Worm (Caenorhabditis elegans): ENCODE measurements around the gene tos-1.

Gene tos-1

ce11 chrV:9333316-9334048 lies 10.5 kb downstream of the tos-1 start, which contains the start of gene acl-14:
acl-14 (minus strand) TSS chrV:9333631.
- TF ChIP-seq nhr-43 (tag; optimal IDR thresholded peaks at IDR 0.05; ENCODE audit: poor library complexity, severe bottlenecking) (peak; percentile 26), fkh-10 (GFP tag; optimal IDR thresholded peaks at IDR 0.05) (no peak), elt-2 (tag; optimal IDR thresholded peaks at IDR 0.05) (peak; percentile 20)

DNA sequence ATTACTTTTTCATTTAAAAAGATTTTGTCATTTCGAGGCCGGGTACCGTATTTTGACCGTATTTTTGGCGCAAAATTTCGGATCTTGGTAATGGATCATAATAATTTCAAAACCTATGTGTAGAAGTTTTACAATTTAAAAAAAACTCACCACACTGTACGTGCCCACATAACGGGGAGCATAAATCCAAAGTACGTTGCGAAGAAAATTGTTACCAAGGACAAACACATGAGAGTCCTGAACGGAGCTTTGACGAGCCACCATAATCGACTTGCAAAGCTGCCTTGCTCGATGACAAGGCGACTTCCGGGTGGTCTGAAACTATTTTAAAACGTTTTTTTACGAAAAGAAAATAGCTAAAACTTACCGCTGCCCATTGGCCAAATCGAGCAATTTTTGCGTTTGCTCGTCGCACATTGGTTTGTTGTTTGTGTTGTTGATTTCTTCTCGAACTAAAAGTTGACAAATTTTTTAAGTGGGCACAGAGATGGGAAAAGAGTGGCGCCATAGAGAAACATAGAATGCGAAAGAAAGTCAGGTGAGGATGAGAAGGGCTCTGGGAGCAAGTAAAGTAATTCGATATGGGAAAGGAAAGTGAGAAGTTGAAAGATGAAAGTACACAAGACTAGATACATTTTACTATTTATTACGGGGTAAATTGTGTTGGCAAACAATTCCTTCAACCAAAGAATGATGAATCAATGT lies 11.2 kb downstream of the tos-1 start:
- peak; percentile 70 for TF ChIP-seq pha-4 (tag; optimal IDR thresholded peaks at IDR 0.05)
- TF ChIP-seq ceh-82 (tag; optimal IDR thresholded peaks at IDR 0.05): no peak
- peak; percentile 3 for TF ChIP-seq nfya-1 (tag; optimal IDR thresholded peaks at IDR 0.05; ENCODE audit: insufficient read depth)

ce11 chrV:9329245-9329979 lies 14.6 kb downstream of the tos-1 start:
- no peak for TF ChIP-seq nhr-23 (tag; optimal IDR thresholded peaks at IDR 0.05)
- no peak for TF ChIP-seq nhr-25 (tag; optimal IDR thresholded peaks at IDR 0.05)
- TF ChIP-seq nhr-237 (tag; optimal IDR thresholded peaks at IDR 0.05): no peak
- peak; percentile 17 for TF ChIP-seq elt-2 (tag; optimal IDR thresholded peaks at IDR 0.05)
- no peak for TF ChIP-seq egl-27 (tag; optimal IDR thresholded peaks at IDR 0.05)
- no peak for TF ChIP-seq pqm-1 (tag; optimal IDR thresholded peaks at IDR 0.05)
- TF ChIP-seq nhr-12 (tag; optimal IDR thresholded peaks at IDR 0.05): no peak
- no peak for TF ChIP-seq mdl-1 (tag; optimal IDR thresholded peaks at IDR 0.05)
- no peak for TF ChIP-seq ceh-16 (tag; optimal IDR thresholded peaks at IDR 0.05)
- no peak for TF ChIP-seq daf-12 (tag; optimal IDR thresholded peaks at IDR 0.05)
- no peak for TF ChIP-seq tbx-2 (tag; optimal IDR thresholded peaks at IDR 0.05)
- TF ChIP-seq unc-62 (GFP tag; optimal IDR thresholded peaks at IDR 0.05): no peak
- peak; percentile 20 for TF ChIP-seq pha-4 (tag; optimal IDR thresholded peaks at IDR 0.05)
- no peak for TF ChIP-seq aly-2 (tag; optimal IDR thresholded peaks at IDR 0.05)
- TF ChIP-seq lsy-12 (tag; optimal IDR thresholded peaks at IDR 0.05): no peak

DNA sequence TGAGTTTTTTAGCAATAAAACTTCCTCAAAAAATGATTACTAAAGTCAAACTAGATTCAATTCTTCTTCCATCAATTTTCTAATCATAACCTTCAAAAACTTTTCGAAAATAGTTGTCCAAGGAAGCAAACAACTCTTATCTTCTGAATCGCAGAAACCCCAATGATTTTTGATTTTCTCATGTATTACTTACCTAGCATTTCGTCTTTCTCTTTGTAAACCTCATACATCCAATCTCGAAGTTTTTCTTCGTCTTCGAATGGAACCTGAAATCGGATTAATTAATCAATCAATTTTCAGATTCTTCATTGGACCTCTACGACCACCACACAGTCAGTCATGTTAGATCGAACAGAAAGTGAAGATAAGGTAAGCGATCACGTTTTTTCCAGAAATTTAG lies 15.3 kb downstream of the tos-1 start, which contains the start of gene K07B1.4:
Gene K07B1.4, plus strand, starts transcription at position 301 of the 400 bp plus-strand sequence.
- peak; percentile 19 for TF ChIP-seq elt-2 (tag; optimal IDR thresholded peaks at IDR 0.05)
- no peak for TF ChIP-seq nhr-28 (tag; optimal IDR thresholded peaks at IDR 0.05)

ce11 chrV:9327691-9328090 lies 16.3 kb downstream of the tos-1 start:
- no peak for TF ChIP-seq zag-1 (tag; optimal IDR thresholded peaks at IDR 0.05)
- no peak for TF ChIP-seq daf-12 (tag; optimal IDR thresholded peaks at IDR 0.05)
- TF ChIP-seq ceh-16 (tag; optimal IDR thresholded peaks at IDR 0.05): no peak
- TF ChIP-seq pha-4 (tag; optimal IDR thresholded peaks at IDR 0.05): no peak
- no peak for TF ChIP-seq nhr-76 (tag; optimal IDR thresholded peaks at IDR 0.05)
- no peak for TF ChIP-seq ztf-4 (tag; optimal IDR thresholded peaks at IDR 0.05)
- TF ChIP-seq ceh-28 (tag; optimal IDR thresholded peaks at IDR 0.05): no peak
- peak; percentile 53 for TF ChIP-seq nhr-43 (tag; optimal IDR thresholded peaks at IDR 0.05; ENCODE audit: poor library complexity, severe bottlenecking)
- no peak for TF ChIP-seq elt-1 (tag; optimal IDR thresholded peaks at IDR 0.05)
- TF ChIP-seq egl-5 (tag; optimal IDR thresholded peaks at IDR 0.05): no peak
- no peak for TF ChIP-seq sea-2 (GFP tag; optimal IDR thresholded peaks at IDR 0.05)
- no peak for TF ChIP-seq nhr-237 (tag; optimal IDR thresholded peaks at IDR 0.05)
- peak; percentile 49 for TF ChIP-seq nhr-25 (tag; optimal IDR thresholded peaks at IDR 0.05)
- no peak for TF ChIP-seq snpc-4 (tag; optimal IDR thresholded peaks at IDR 0.05)
- no peak for TF ChIP-seq lin-39 (tag; optimal IDR thresholded peaks at IDR 0.05)
- no peak for TF ChIP-seq jun-1 (tag; optimal IDR thresholded peaks at IDR 0.05)
- no peak for TF ChIP-seq ceh-82 (tag; optimal IDR thresholded peaks at IDR 0.05)
- no peak for TF ChIP-seq nhr-12 (tag; optimal IDR thresholded peaks at IDR 0.05)
- TF ChIP-seq elt-3 (tag; optimal IDR thresholded peaks at IDR 0.05): no peak
- no peak for TF ChIP-seq fkh-2 (tag; optimal IDR thresholded peaks at IDR 0.05)
- peak; percentile 72 for TF ChIP-seq elt-2 (tag; optimal IDR thresholded peaks at IDR 0.05)
- no peak for TF ChIP-seq unc-62 (GFP tag; optimal IDR thresholded peaks at IDR 0.05)
- no peak for TF ChIP-seq nfya-1 (tag; optimal IDR thresholded peaks at IDR 0.05; ENCODE audit: insufficient read depth)
- no peak for TF ChIP-seq mdl-1 (tag; optimal IDR thresholded peaks at IDR 0.05)
- TF ChIP-seq nhr-23 (tag; optimal IDR thresholded peaks at IDR 0.05): peak; percentile 87
- no peak for TF ChIP-seq ama-1 (optimal IDR thresholded peaks at IDR 0.05)
- no peak for TF ChIP-seq aly-2 (tag; optimal IDR thresholded peaks at IDR 0.05)
- TF ChIP-seq tbx-2 (tag; optimal IDR thresholded peaks at IDR 0.05): no peak

Measured in whole organism, L3 larva.